Fruit fly (Drosophila melanogaster): Measurements from ENCODE around the gene CG3544.

Gene CG3544

dm6 chr2L:815785-816389 is 31.8 kb downstream of the CG3544 start, which contains the start of the genes Saf6 and Pex12:
Gene Saf6 (minus strand): TSS chr2L:815950.
Gene Pex12 (plus strand): TSS chr2L:815993.
- TF ChIP-seq CG17801 (GFP tag; optimal IDR thresholded peaks at IDR 0.05; ENCODE audit: partially characterized antibody) = no peak

dm6 chr2L:817850-818249 is 33.7 kb downstream of the CG3544 start, which contains the start of gene CG15880:
Gene CG15880 (minus strand): TSS chr2L:817950.
- no peak for TF ChIP-seq CG17801 (GFP tag; optimal IDR thresholded peaks at IDR 0.05; ENCODE audit: partially characterized antibody)

DNA sequence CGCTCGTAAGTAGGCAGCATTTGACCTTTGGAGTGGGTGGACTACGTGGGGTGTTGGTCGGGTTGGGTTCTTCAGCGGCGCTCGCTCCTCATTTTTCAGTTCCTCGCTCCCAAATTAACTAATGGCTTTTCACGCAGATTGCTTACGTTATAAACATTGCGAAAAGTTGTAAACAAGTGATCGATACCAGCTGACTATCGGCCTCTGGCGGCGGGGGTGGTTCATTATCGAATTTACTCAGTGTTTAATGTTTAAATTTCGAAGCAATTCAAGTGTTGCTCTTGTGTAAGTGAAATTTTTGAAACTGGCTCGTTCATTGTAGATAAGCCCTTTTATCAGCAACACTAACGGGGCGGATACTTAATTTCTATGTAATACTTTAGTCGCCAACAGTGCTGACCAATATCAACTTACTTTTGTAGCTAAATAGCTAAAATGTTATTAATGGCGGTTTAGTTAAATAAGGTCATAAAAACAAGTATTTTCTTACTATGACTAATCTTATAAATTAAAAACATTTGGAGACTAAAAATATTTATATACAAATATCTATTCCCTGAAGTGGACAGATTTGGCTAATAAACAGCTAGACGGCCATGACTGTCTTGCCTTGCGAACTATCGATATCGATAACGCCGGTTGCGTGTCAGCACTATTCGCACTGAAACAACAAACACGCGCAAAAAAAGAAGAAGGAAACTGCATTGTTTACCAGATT is 35.3 kb downstream of the CG3544 start, which contains the start of the genes PGAP2 and Clp:
PGAP2 (minus strand) TSS at position 194 of the 718 bp plus-strand sequence.
Clp (plus strand) TSS at position 650 of the 718 bp plus-strand sequence.
- TF ChIP-seq CG17801 (GFP tag; optimal IDR thresholded peaks at IDR 0.05; ENCODE audit: partially characterized antibody) = peak; percentile 57

DNA sequence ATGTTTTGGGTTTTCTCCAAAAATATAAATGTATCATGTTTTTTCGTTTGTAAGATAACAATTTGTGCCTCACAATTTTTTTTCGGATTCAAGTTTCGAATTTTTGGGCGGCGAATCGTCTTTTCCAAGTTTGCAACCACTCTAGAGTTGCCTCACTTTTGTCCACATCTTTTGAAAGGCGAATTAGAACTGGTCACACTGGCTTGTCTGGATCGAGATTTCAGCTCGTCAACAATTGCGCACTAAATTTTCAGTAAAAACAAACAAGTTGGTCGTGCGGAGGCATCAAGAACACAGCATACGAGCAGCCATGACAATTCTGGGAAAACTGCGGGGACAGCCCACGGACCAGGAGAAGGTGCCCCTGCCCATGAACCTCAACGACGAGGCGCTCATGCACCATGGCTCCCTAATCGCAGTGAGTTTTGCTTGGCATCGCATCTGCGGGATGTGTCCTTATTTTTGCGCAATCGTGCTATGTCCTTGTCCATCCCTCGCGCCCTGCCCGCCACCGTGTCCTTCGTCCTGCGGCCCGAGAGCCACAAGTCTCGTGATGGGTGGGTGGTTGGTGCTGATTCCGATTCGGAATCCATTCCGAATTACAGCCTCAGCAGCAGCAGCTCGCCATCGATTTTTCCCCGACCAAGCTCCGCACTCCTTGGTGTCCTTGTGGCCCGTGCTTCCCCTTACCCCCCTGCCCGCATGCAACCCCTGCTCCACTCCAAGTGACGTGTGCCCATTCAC is 37.3 kb downstream of the CG3544 start, which contains the start of gene CG3662:
CG3662 (plus strand) TSS at position 48 of the 744 bp plus-strand sequence.
- peak; percentile 57 for TF ChIP-seq CG17801 (GFP tag; optimal IDR thresholded peaks at IDR 0.05; ENCODE audit: partially characterized antibody)

DNA sequence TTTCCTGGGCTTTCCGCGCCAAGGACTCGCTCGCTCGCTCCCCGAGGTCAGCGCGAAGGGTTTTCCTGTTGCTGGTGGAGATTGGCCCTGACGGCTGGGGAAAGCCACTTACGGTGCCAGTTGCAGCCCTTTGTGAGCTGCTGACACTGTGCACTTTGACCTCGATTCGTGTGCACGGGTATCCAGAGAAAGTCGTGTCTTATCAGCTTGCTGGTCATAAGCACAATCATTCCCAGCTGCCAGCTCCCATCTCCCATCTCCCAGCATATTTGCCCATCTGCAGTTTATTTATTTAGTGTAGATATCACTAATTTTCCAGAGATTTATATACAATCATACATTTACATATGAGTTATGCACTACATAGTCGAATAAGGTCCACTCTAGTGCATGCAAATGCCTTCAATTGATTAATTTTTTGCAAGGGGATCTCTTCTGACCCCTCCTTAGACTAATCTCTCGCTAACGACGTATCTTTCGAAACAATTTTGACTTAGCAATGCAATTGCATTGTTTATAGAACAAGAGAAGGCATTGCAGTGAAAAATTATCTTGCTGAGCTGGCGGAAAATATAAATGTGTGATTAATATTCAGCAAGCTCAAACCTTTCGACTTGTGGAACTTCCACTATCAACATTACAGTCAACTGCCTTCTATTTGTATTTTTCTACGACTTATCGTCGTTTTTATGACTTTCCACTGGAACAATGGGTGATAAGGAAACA is 38.0 kb downstream of the CG3544 start:
- peak; percentile 12 for TF ChIP-seq CG17801 (GFP tag; optimal IDR thresholded peaks at IDR 0.05; ENCODE audit: partially characterized antibody)

dm6 chr2L:825768-826263 is 41.7 kb downstream of the CG3544 start, which contains the start of the genes CG3862 and dock:
Gene CG3862 (minus strand): TSS chr2L:825861.
Gene dock (plus strand): TSS chr2L:825969.
- peak; percentile 60 for TF ChIP-seq CG17801 (GFP tag; optimal IDR thresholded peaks at IDR 0.05; ENCODE audit: partially characterized antibody)

- TF ChIP-seq CG17801 (GFP tag; optimal IDR thresholded peaks at IDR 0.05; ENCODE audit: partially characterized antibody) = no peak
Observed at dm6 chr2L:826388-826787, 42.3 kb downstream of the CG3544 start.

dm6 chr2L:827049-827448 is 42.9 kb downstream of the CG3544 start:
- TF ChIP-seq CG17801 (GFP tag; optimal IDR thresholded peaks at IDR 0.05; ENCODE audit: partially characterized antibody) = no peak

- TF ChIP-seq CG17801 (GFP tag; optimal IDR thresholded peaks at IDR 0.05; ENCODE audit: partially characterized antibody) = no peak
Observed at dm6 chr2L:827516-828362, 43.6 kb downstream of the CG3544 start.

DNA sequence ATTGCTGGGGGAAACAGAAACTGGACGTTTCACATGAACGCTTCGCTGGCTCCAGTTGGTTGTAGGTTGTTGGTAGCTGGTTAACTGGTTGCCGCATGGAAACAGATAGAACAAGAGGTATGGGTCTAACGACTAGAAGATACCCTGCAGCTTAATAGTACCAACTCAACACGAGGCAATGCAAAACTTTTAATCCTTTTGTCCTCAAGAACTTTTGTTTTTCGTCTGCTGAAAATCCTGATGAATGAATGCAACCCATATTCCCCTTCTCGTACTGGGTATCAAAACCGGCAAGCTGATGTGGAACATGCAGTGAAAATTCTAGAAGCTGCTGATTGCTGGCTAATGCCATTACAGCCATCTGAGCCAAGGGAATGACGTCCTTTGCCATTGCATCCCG is 53.9 kb downstream of the CG3544 start:
- TF ChIP-seq CG17801 (GFP tag; optimal IDR thresholded peaks at IDR 0.05; ENCODE audit: partially characterized antibody) = no peak

Measured in ovary, adult (tissue).